Fruit fly (Drosophila melanogaster) whole organism, prepupa: Measurements from ENCODE around the gene CG17359.

Experiments used
- CG10631 ChIP-seq: fragments of 200-800 bp; sonication (Bioruptor generic); optimal IDR thresholded peaks from 2 replicates; lab custom pipeline; 2016; ENCODE audit warnings: missing biosample characterization, missing genetic modification characterization
- CG3032 ChIP-seq: fragments of 200-800 bp; optimal IDR thresholded peaks from 2 replicates; lab custom pipeline; 2019; ENCODE audit warnings: missing biosample characterization, mild to moderate bottlenecking, missing genetic modification characterization, moderate library complexity
- CG32006 ChIP-seq: fragments of 200-800 bp; sonication (Bioruptor generic); optimal IDR thresholded peaks from 3 replicates; lab custom pipeline; 2017; ENCODE audit warnings: missing biosample characterization, mild to moderate bottlenecking, missing genetic modification characterization
- CG6808 ChIP-seq: fragments of 200-800 bp; sonication (Bioruptor generic); optimal IDR thresholded peaks from 3 replicates; lab custom pipeline; 2017; ENCODE audit warnings: missing biosample characterization, missing genetic modification characterization, mild to moderate bottlenecking, moderate library complexity, missing genetic modification reagents
- Ets96B ChIP-seq: fragments of 200-800 bp; optimal IDR thresholded peaks from 2 replicates; lab custom pipeline; 2019; ENCODE audit warnings: missing biosample characterization, mild to moderate bottlenecking, missing genetic modification characterization, moderate library complexity
- Gug ChIP-seq: fragments of 200-800 bp; sonication (Bioruptor generic); IDR thresholded peaks from 2 replicates; pipeline ENCODE4 v1.3.6; 2022; ENCODE audit warnings: missing biosample characterization, missing genetic modification characterization
- Sox102F ChIP-seq: fragments of 200-800 bp; sonication (Bioruptor generic); optimal IDR thresholded peaks from 2 replicates; lab custom pipeline; 2016; ENCODE audit warnings: missing biosample characterization, mild to moderate bottlenecking, missing genetic modification characterization
- net ChIP-seq: fragments of 200-800 bp; sonication (Bioruptor generic); optimal IDR thresholded peaks from 3 replicates; lab custom pipeline; 2016; ENCODE audit warnings: missing biosample characterization, missing genetic modification characterization
- salr ChIP-seq, 2 experiments: fragments of 200-800 bp; sonication (Bioruptor generic); optimal IDR thresholded peaks; 3 replicates each; lab custom pipeline; 2016 to 2018; ENCODE audit warnings: missing biosample characterization in 2 of 2, missing genetic modification characterization in 2 of 2, mild to moderate bottlenecking in 1 of 2
- topi ChIP-seq: fragments of 200-800 bp; sonication (Bioruptor generic); optimal IDR thresholded peaks from 3 replicates; lab custom pipeline; 2016; ENCODE audit warnings: missing biosample characterization, missing genetic modification characterization

DNA sequence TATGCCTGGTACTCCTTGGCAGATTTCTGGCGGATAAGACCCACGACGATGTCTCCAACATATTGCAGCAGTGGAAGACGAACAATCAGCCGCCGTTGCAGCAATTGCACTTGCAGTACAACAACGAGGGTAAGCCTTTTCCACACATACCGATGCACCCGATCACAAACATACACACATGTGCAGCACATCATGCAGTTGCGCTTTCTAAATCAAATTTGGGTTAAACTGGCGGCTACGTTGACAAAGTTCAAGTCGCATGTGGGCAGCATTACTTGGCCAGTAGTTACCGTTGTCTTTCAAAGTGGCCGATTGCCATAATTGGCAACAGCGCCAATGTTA lies 33.6 kb downstream of the CG17359 start:
- no peak for TF ChIP-seq CG10631 (GFP tag; lab: Kevin White, UChicago)
- no peak for TF ChIP-seq CG3032
- no peak for TF ChIP-seq Sox102F (GFP tag; lab: Kevin White, UChicago)
- no peak for TF ChIP-seq CG32006 (GFP tag; lab: Kevin White, UChicago)
- no peak for TF ChIP-seq CG6808 (GFP tag; lab: Kevin White, UChicago)
- no peak for TF ChIP-seq salr (GFP tag; optimal IDR thresholded peaks at IDR 0.05; lab: Kevin White, UChicago)
- TF ChIP-seq Gug (GFP tag; lab: Robert Waterston, UW) = no peak
- no peak for TF ChIP-seq net (GFP tag; lab: Kevin White, UChicago)
- no peak for TF ChIP-seq topi (GFP tag; lab: Kevin White, UChicago)
- no peak for TF ChIP-seq Ets96B (tag; lab: Kevin White, UChicago)
